Worm (Caenorhabditis elegans) whole organism, L2 larva: ENCODE results near the gene arrd-15.

Source experiments
- C34F6.9 ChIP-seq: fragments of 150-350 bp; optimal IDR thresholded peaks from 2 replicates; lab custom pipeline; 2014; ENCODE audit warnings: missing biosample characterization, missing genetic modification characterization
- F13H6.1 ChIP-seq: sonication (generic microtip); optimal IDR thresholded peaks from 2 replicates; lab custom pipeline; 2016; ENCODE audit warnings: missing genetic modification characterization, missing compliant biosample characterization
- R02D3.7 ChIP-seq: fragments of 150-350 bp; optimal IDR thresholded peaks from 2 replicates; lab custom pipeline; 2014; ENCODE audit warnings: missing biosample characterization, missing genetic modification characterization
- Y55F3AM.14 ChIP-seq: fragments of 200-800 bp; sonication (Bioruptor generic); optimal IDR thresholded peaks from 2 replicates; lab custom pipeline; 2018; ENCODE audit warnings: mild to moderate bottlenecking, missing genetic modification characterization, missing compliant biosample characterization
- ZK546.5 ChIP-seq: sonication (generic microtip); optimal IDR thresholded peaks from 2 replicates; lab custom pipeline; 2017; ENCODE audit warnings: missing biosample characterization, missing genetic modification characterization
- alr-1 ChIP-seq: fragments of 150-350 bp; optimal IDR thresholded peaks from 2 replicates; lab custom pipeline; 2014; ENCODE audit warnings: missing biosample characterization, missing genetic modification characterization
- aly-2 ChIP-seq: fragments of 150-350 bp; optimal IDR thresholded peaks from 2 replicates; lab custom pipeline; 2014; ENCODE audit warnings: missing biosample characterization, missing genetic modification characterization
- ama-1 ChIP-seq: fragments of 150-350 bp; optimal IDR thresholded peaks from 2 replicates; lab custom pipeline; 2018; ENCODE audit warnings: inconsistent platforms
- ceh-16 ChIP-seq: fragments of 150-350 bp; optimal IDR thresholded peaks from 2 replicates; lab custom pipeline; 2014; ENCODE audit warnings: missing biosample characterization, missing genetic modification characterization
- ceh-82 ChIP-seq: fragments of 150-350 bp; optimal IDR thresholded peaks from 2 replicates; lab custom pipeline; 2014; ENCODE audit warnings: missing biosample characterization, missing genetic modification characterization
- crh-2 ChIP-seq: sonication (generic microtip); optimal IDR thresholded peaks from 2 replicates; lab custom pipeline; 2017; ENCODE audit warnings: missing biosample characterization, missing genetic modification characterization
- dmd-4 ChIP-seq: sonication (generic microtip); optimal IDR thresholded peaks from 2 replicates; lab custom pipeline; 2017; ENCODE audit warnings: missing biosample characterization, missing genetic modification characterization
- elt-1 ChIP-seq: fragments of 150-350 bp; optimal IDR thresholded peaks from 2 replicates; lab custom pipeline; 2014; ENCODE audit warnings: missing biosample characterization, missing genetic modification characterization
- elt-3 ChIP-seq: sonication (generic microtip); optimal IDR thresholded peaks from 2 replicates; lab custom pipeline; 2017; ENCODE audit warnings: missing biosample characterization, missing genetic modification characterization
- fos-1 ChIP-seq: fragments of 150-350 bp; optimal IDR thresholded peaks from 2 replicates; lab custom pipeline; 2014; ENCODE audit warnings: missing biosample characterization, missing genetic modification characterization
- gmeb-1 ChIP-seq: fragments of 150-350 bp; optimal IDR thresholded peaks from 2 replicates; lab custom pipeline; 2014; ENCODE audit warnings: missing biosample characterization, missing genetic modification characterization
- lin-11 ChIP-seq: fragments of 150-350 bp; sonication (generic microtip); optimal IDR thresholded peaks from 2 replicates; lab custom pipeline; 2014; ENCODE audit warnings: missing biosample characterization, missing genetic modification characterization, inconsistent platforms, mixed read lengths
- lin-13 ChIP-seq: fragments of 150-350 bp; optimal IDR thresholded peaks from 2 replicates; lab custom pipeline; 2014; ENCODE audit warnings: missing biosample characterization, missing genetic modification reagents, missing genetic modification characterization
- lin-39 ChIP-seq: fragments of 150-350 bp; optimal IDR thresholded peaks from 2 replicates; lab custom pipeline; 2014; ENCODE audit warnings: missing biosample characterization, missing genetic modification reagents, missing genetic modification characterization
- lsy-2 ChIP-seq, 2 experiments: fragments of 150-350 bp in 1 of 2; sonication (generic microtip) in 1 of 2; optimal IDR thresholded peaks; 2 replicates each; lab custom pipeline; 2014 to 2017; ENCODE audit warnings: missing biosample characterization in 2 of 2, missing genetic modification characterization in 2 of 2
- mab-5 ChIP-seq: fragments of 150-350 bp; optimal IDR thresholded peaks from 2 replicates; lab custom pipeline; 2014; ENCODE audit warnings: missing biosample characterization, missing genetic modification characterization
- mbf-1 ChIP-seq: sonication (generic microtip); optimal IDR thresholded peaks from 2 replicates; lab custom pipeline; 2017; ENCODE audit warnings: missing biosample characterization, missing genetic modification characterization
- mdl-1 ChIP-seq, 2 experiments: fragments of 150-350 bp in 1 of 2; sonication (generic microtip) in 1 of 2; optimal IDR thresholded peaks; 2 replicates each; lab custom pipeline; 2017; ENCODE audit warnings: missing biosample characterization in 2 of 2, missing genetic modification characterization in 2 of 2
- nhr-11 ChIP-seq: fragments of 150-350 bp; optimal IDR thresholded peaks from 2 replicates; lab custom pipeline; 2014; ENCODE audit warnings: missing biosample characterization, missing genetic modification characterization
- nhr-12 ChIP-seq: fragments of 150-350 bp; optimal IDR thresholded peaks from 2 replicates; lab custom pipeline; 2014; ENCODE audit warnings: missing biosample characterization, missing genetic modification characterization
- nhr-129 ChIP-seq: fragments of 150-350 bp; optimal IDR thresholded peaks from 2 replicates; lab custom pipeline; 2014; ENCODE audit warnings: missing biosample characterization, missing genetic modification characterization
- nhr-21 ChIP-seq: fragments of 150-350 bp; optimal IDR thresholded peaks from 2 replicates; lab custom pipeline; 2014; ENCODE audit warnings: missing biosample characterization, missing genetic modification characterization
- nhr-23 ChIP-seq: fragments of 150-350 bp; optimal IDR thresholded peaks from 2 replicates; lab custom pipeline; 2014; ENCODE audit warnings: missing biosample characterization, missing genetic modification reagents, missing genetic modification characterization
- nhr-237 ChIP-seq: fragments of 150-350 bp; optimal IDR thresholded peaks from 2 replicates; lab custom pipeline; 2014; ENCODE audit warnings: missing biosample characterization, missing genetic modification characterization
- nhr-25 ChIP-seq: fragments of 150-350 bp; sonication (generic microtip); optimal IDR thresholded peaks from 3 replicates; lab custom pipeline; 2014; ENCODE audit warnings: missing biosample characterization, missing genetic modification characterization
- nhr-6 ChIP-seq: fragments of 150-350 bp; optimal IDR thresholded peaks from 2 replicates; lab custom pipeline; 2014; ENCODE audit warnings: missing biosample characterization, missing genetic modification characterization
- nhr-77 ChIP-seq: fragments of 150-350 bp; optimal IDR thresholded peaks from 2 replicates; lab custom pipeline; 2014; ENCODE audit warnings: missing biosample characterization, missing genetic modification characterization
- peb-1 ChIP-seq: fragments of 150-350 bp; optimal IDR thresholded peaks from 2 replicates; lab custom pipeline; 2014; ENCODE audit warnings: missing biosample characterization, missing genetic modification characterization
- sem-4 ChIP-seq: fragments of 150-350 bp; optimal IDR thresholded peaks from 2 replicates; lab custom pipeline; 2014; ENCODE audit warnings: missing biosample characterization, missing genetic modification reagents, missing genetic modification characterization
- skn-1 ChIP-seq: sonication (generic microtip); optimal IDR thresholded peaks from 2 replicates; lab custom pipeline; 2017; ENCODE audit warnings: missing biosample characterization, missing genetic modification characterization
- sma-3 ChIP-seq: sonication (generic microtip); optimal IDR thresholded peaks from 2 replicates; lab custom pipeline; 2016; ENCODE audit warnings: missing genetic modification reagents, missing genetic modification characterization, missing compliant biosample characterization
- sma-9 ChIP-seq, 2 experiments: fragments of 150-350 bp in 1 of 2; sonication (generic microtip) in 1 of 2; optimal IDR thresholded peaks; 2 replicates each; lab custom pipeline; 2014 to 2016; ENCODE audit warnings: missing genetic modification characterization in 2 of 2, mild to moderate bottlenecking in 1 of 2, missing biosample characterization in 1 of 2, missing compliant biosample characterization in 1 of 2, missing genetic modification reagents in 1 of 2, moderate library complexity in 1 of 2
- snpc-4 ChIP-seq: fragments of 150-350 bp; optimal IDR thresholded peaks from 2 replicates; lab custom pipeline; 2014; ENCODE audit warnings: missing biosample characterization, missing genetic modification characterization
- unc-39 ChIP-seq: fragments of 150-350 bp; optimal IDR thresholded peaks from 2 replicates; lab custom pipeline; 2014; ENCODE audit warnings: missing biosample characterization, missing genetic modification characterization
- unc-55 ChIP-seq: fragments of 150-350 bp; sonication (generic microtip); optimal IDR thresholded peaks from 3 replicates; lab custom pipeline; 2014; ENCODE audit warnings: missing biosample characterization, missing genetic modification reagents, missing genetic modification characterization
- unc-62 ChIP-seq: fragments of 150-350 bp; optimal IDR thresholded peaks from 2 replicates; lab custom pipeline; 2014; ENCODE audit warnings: missing biosample characterization, missing genetic modification reagents, missing genetic modification characterization
- zag-1 ChIP-seq: fragments of 150-350 bp; optimal IDR thresholded peaks from 2 replicates; lab custom pipeline; 2014; ENCODE audit warnings: missing biosample characterization, missing genetic modification characterization
- ztf-1 ChIP-seq: fragments of 200-800 bp; sonication (Bioruptor generic); conservative IDR thresholded peaks from 2 replicates; pipeline ENCODE4 v1.3.6; 2022; ENCODE audit warnings: missing genetic modification characterization, missing compliant biosample characterization
- ztf-11 ChIP-seq: sonication (generic microtip); optimal IDR thresholded peaks from 2 replicates; lab custom pipeline; 2017; ENCODE audit warnings: missing biosample characterization, missing genetic modification characterization
- ztf-4 ChIP-seq: fragments of 150-350 bp; optimal IDR thresholded peaks from 2 replicates; lab custom pipeline; 2014; ENCODE audit warnings: missing biosample characterization, missing genetic modification characterization

arrd-15 gene

DNA sequence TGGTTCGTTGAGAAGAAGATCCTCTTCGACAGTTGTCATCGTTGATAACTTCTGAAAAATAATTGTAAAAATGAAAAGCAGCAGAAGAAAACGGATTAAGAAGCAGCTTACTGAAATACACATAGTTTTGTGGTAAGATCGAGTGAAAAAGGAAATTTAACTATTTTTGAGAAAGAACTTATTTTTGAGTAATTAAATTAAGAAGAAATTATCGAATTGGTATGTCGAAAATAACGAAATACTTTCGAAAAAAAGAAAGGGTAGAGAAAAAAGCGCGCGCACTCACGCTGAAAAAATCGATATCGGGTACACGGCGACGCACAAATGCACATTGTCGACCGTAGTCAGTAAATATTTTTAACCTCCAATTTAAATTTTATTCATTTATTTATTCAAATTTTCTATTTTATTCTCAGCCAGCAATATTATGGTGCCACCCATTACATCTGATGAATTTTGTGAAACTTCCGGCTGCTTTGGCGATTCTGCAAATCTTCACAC, 26.4 kb downstream of the arrd-15 start, which contains the start of the genes ZK643.5 and ZK643.2:
Gene ZK643.5 (minus strand): TSS at position 51 of the 501 bp plus-strand sequence.
Gene ZK643.2 (plus strand): TSS at position 395 of the 501 bp plus-strand sequence.
- peak; percentile 79 for TF ChIP-seq C34F6.9 (tag; lab: Kevin White, UChicago)
- TF ChIP-seq ama-1, result no peak
- no peak for TF ChIP-seq R02D3.7 (tag; lab: Kevin White, UChicago)
- TF ChIP-seq nhr-6 (tag; lab: Kevin White, UChicago), result peak; percentile 30
- TF ChIP-seq fos-1 (tag; lab: Kevin White, UChicago), result no peak
- TF ChIP-seq snpc-4 (tag; lab: Kevin White, UChicago), result peak; percentile 33
- peak; percentile 73 for TF ChIP-seq crh-2
- TF ChIP-seq unc-55, result peak; percentile 89
- no peak for TF ChIP-seq ztf-4 (tag; lab: Kevin White, UChicago)
- peak; percentile 7 for TF ChIP-seq lin-11 (tag; lab: Kevin White, UChicago)
- no peak for TF ChIP-seq alr-1 (tag; lab: Kevin White, UChicago)
- no peak for TF ChIP-seq aly-2 (tag; lab: Kevin White, UChicago)
- no peak for TF ChIP-seq peb-1
- TF ChIP-seq lsy-2 (tag; optimal IDR thresholded peaks at IDR 0.05; lab: Kevin White, UChicago), result peak; percentile 81 to 97
- TF ChIP-seq ZK546.5 (tag; lab: Kevin White, UChicago), result no peak
- TF ChIP-seq ztf-11 (tag; lab: Kevin White, UChicago), result no peak
- no peak for TF ChIP-seq mdl-1 (tag; optimal IDR thresholded peaks at IDR 0.05; lab: Kevin White, UChicago)
- no peak for TF ChIP-seq nhr-23 (tag; lab: Kevin White, UChicago)
- peak; percentile 35 for TF ChIP-seq nhr-21 (tag; lab: Kevin White, UChicago)
- TF ChIP-seq zag-1 (tag; lab: Kevin White, UChicago), result peak; percentile 4
- TF ChIP-seq nhr-129 (tag; lab: Kevin White, UChicago), result no peak
- TF ChIP-seq sem-4 (tag; lab: Kevin White, UChicago), result peak; percentile 50
- TF ChIP-seq sma-3 (GFP tag; lab: Kevin White, UChicago), result peak; percentile 53
- TF ChIP-seq unc-62 (GFP tag; lab: Kevin White, UChicago), result no peak
- TF ChIP-seq ceh-82 (tag; lab: Kevin White, UChicago), result no peak
- no peak for TF ChIP-seq elt-1 (tag; lab: Kevin White, UChicago)
- TF ChIP-seq mbf-1 (tag; lab: Kevin White, UChicago), result no peak
- TF ChIP-seq nhr-237 (tag; lab: Kevin White, UChicago), result no peak
- TF ChIP-seq skn-1 (tag; lab: Kevin White, UChicago), result no peak
- no peak for TF ChIP-seq unc-39
- TF ChIP-seq nhr-25 (tag; lab: Kevin White, UChicago), result no peak
- peak; percentile 59 for TF ChIP-seq lin-13 (GFP tag; lab: Kevin White, UChicago)
- TF ChIP-seq nhr-12 (tag; lab: Kevin White, UChicago), result no peak
- TF ChIP-seq F13H6.1 (tag; lab: Kevin White, UChicago), result peak; percentile 65
- TF ChIP-seq gmeb-1 (tag; lab: Kevin White, UChicago), result peak; percentile 72
- TF ChIP-seq mab-5 (tag; lab: Kevin White, UChicago), result peak; percentile 52
- no peak for TF ChIP-seq lin-39 (tag; lab: Kevin White, UChicago)
- TF ChIP-seq elt-3 (tag; lab: Kevin White, UChicago), result no peak
- TF ChIP-seq sma-9 (GFP tag; optimal IDR thresholded peaks at IDR 0.05; lab: Kevin White, UChicago), result peak; percentile 75
- TF ChIP-seq sma-9 (tag; optimal IDR thresholded peaks at IDR 0.05; lab: Kevin White, UChicago), result no peak
- no peak for TF ChIP-seq Y55F3AM.14
- TF ChIP-seq ceh-16 (tag; lab: Kevin White, UChicago), result no peak
- TF ChIP-seq nhr-77 (tag; lab: Kevin White, UChicago), result no peak
- no peak for TF ChIP-seq nhr-11 (tag; lab: Kevin White, UChicago)

ce11 chrIII:8960664-8961063, 30.8 kb downstream of the arrd-15 start, which contains the start of gene ZK643.6:
TSS of gene ZK643.6 (minus strand) at chrIII:8960764.
- TF ChIP-seq sem-4 (tag; lab: Kevin White, UChicago), result no peak
- TF ChIP-seq mdl-1 (tag; optimal IDR thresholded peaks at IDR 0.05; lab: Kevin White, UChicago), result no peak
- TF ChIP-seq lin-39 (tag; lab: Kevin White, UChicago), result no peak
- no peak for TF ChIP-seq sma-3 (GFP tag; lab: Kevin White, UChicago)
- TF ChIP-seq dmd-4 (tag; lab: Kevin White, UChicago), result no peak
- no peak for TF ChIP-seq nhr-25 (tag; lab: Kevin White, UChicago)
- no peak for TF ChIP-seq nhr-12 (tag; lab: Kevin White, UChicago)
- no peak for TF ChIP-seq nhr-77 (tag; lab: Kevin White, UChicago)
- TF ChIP-seq snpc-4 (tag; lab: Kevin White, UChicago), result no peak
- TF ChIP-seq nhr-237 (tag; lab: Kevin White, UChicago), result no peak
- no peak for TF ChIP-seq unc-39
- TF ChIP-seq ztf-1 (GFP tag; lab: Robert Waterston, UW), result no peak
- TF ChIP-seq mab-5 (tag; lab: Kevin White, UChicago), result no peak
- no peak for TF ChIP-seq Y55F3AM.14
- no peak for TF ChIP-seq mbf-1 (tag; lab: Kevin White, UChicago)
- TF ChIP-seq ama-1, result no peak
- no peak for TF ChIP-seq unc-62 (GFP tag; lab: Kevin White, UChicago)
- TF ChIP-seq unc-55, result no peak
